Fruit fly (Drosophila melanogaster) whole organism, wandering third instar larva: ENCODE data around the gene CG4287.

Source experiments
- Hr83 ChIP-seq: fragments of 200-300 bp; sonication (Bioruptor generic); optimal IDR thresholded peaks from 2 replicates; lab custom pipeline; 2016; ENCODE audit warnings: missing biosample characterization, mild to moderate bottlenecking, missing genetic modification characterization, moderate library complexity; ENCODE audit not compliant: poor library complexity, severe bottlenecking
- Mio ChIP-seq: sonication (Bioruptor generic); optimal IDR thresholded peaks from 2 replicates; lab custom pipeline; 2016; ENCODE audit warnings: missing biosample characterization, missing genetic modification characterization
- h ChIP-seq: fragments of 200-800 bp; sonication (Bioruptor generic); optimal IDR thresholded peaks from 3 replicates; lab custom pipeline; 2016; ENCODE audit warnings: missing biosample characterization, mild to moderate bottlenecking, missing genetic modification characterization
- psq ChIP-seq: fragments of 200-800 bp; sonication (Bioruptor generic); optimal IDR thresholded peaks from 3 replicates; lab custom pipeline; 2017; ENCODE audit warnings: missing biosample characterization, mild to moderate bottlenecking, missing genetic modification characterization, moderate library complexity
- sv ChIP-seq: fragments of 200-800 bp; sonication (Bioruptor generic); optimal IDR thresholded peaks from 3 replicates; lab custom pipeline; 2016; ENCODE audit warnings: missing biosample characterization, missing genetic modification characterization

DNA sequence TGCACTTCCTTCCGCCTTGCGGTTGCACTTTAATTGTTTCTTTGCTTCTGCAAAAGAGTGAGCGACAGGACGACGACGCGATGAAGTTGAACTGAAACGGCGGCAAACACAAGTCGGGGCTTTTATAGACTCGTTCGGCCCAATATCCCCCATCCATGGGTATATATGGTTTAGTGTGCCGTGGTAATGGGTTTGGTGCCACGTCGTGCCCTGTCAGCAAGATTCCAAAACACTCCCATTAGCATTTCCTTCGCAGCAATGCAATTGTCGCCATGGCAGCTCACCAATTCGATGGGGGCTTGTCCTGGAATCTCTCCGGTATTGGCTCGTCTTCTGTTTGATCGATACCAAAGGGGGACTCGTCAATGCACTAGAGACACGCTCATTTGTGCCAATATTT, 45.8 kb downstream of the CG4287 start, which contains the start of gene CG45105:
- no peak for TF ChIP-seq psq
- TF ChIP-seq Mio (GFP tag; lab: Kevin White, UChicago) = no peak
- no peak for TF ChIP-seq Hr83 (GFP tag; lab: Kevin White, UChicago)
- no peak for TF ChIP-seq sv (GFP tag; lab: Kevin White, UChicago)
- no peak for TF ChIP-seq h (GFP tag; lab: Kevin White, UChicago)
